Worm (Caenorhabditis elegans): ENCODE data around the gene C42D4.18.

The C42D4.18 gene

DNA sequence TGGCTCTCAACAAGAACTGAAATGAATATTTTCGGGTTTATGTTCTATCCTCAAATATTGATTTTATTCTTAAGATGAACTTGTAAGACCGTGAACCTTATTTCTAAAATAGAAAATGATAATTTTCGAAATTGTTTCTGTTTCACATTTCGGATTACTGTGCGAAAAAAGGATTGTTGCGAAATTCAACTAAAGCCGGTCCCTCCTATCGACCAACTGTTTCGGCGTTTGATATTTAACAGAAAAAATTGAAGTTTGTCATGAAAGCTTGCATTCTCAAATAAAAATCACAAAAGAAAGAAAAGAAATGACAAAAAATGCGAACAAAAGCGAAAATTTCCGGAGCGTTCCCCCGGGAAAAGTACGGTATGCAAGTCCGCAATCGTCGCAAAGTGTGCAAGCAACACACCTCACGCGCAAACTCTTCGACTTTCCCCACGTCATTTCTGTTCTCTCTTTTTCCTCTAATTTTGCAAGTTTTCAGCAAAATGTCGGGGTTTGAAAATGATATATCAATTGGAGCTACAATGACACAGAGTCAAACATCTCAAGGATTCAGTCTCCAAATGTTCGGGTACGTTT lies 17.5 kb upstream of the C42D4.18 start, which contains the start of gene C34D4.4:
TSS of gene C34D4.4 (plus strand) at position 342 of the 582 bp plus-strand sequence.
- TF ChIP-seq hmg-4 (GFP tag; optimal IDR thresholded peaks at IDR 0.05): peak; percentile 14
- TF ChIP-seq B0310.2 (tag; optimal IDR thresholded peaks at IDR 0.05): no peak

DNA sequence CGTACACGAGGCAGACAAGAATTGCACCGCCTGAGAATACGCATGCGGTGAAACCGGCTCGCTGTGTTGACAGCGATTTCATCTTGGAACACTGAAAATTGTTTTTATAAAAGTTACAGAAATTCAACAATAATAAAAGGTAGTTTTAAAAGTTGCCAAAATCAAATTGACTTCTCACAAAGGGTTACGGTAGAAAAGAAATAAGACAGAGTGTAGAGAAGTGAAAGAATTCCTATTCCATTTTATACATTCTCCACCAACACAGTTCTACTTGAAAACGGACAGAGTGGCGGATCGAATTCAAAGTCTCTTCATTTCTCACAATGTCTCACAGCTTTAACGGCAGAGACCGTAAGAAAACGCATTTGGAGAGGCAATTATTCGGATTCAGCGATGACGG lies 14.2 kb upstream of the C42D4.18 start, which contains the start of gene col-113:
TSS of gene col-113 (minus strand) at position 101 of the 400 bp plus-strand sequence.
- no peak for TF ChIP-seq aly-1 (tag; optimal IDR thresholded peaks at IDR 0.05)
- TF ChIP-seq tbx-11 (GFP tag; IDR thresholded peaks at IDR 0.05): no peak
- no peak for TF ChIP-seq ama-1 (optimal IDR thresholded peaks at IDR 0.05)
- TF ChIP-seq hnd-1 (tag; optimal IDR thresholded peaks at IDR 0.05): no peak
- no peak for TF ChIP-seq sea-1 (GFP tag; conservative IDR thresholded peaks at IDR 0.05)
- no peak for TF ChIP-seq tbx-37 (GFP tag; conservative IDR thresholded peaks at IDR 0.05)
- TF ChIP-seq B0310.2 (tag; optimal IDR thresholded peaks at IDR 0.05): no peak
- no peak for TF ChIP-seq ceh-36 (tag; optimal IDR thresholded peaks at IDR 0.05)
- TF ChIP-seq hmbx-1 (tag; optimal IDR thresholded peaks at IDR 0.05): no peak
- TF ChIP-seq ceh-13 (GFP tag; optimal IDR thresholded peaks at IDR 0.05): no peak
- TF ChIP-seq pes-1 (GFP tag; IDR thresholded peaks at IDR 0.05): no peak
- no peak for TF ChIP-seq flt-1 (GFP tag; IDR thresholded peaks at IDR 0.05)
- TF ChIP-seq scrt-1 (GFP tag; IDR thresholded peaks at IDR 0.05): no peak
- no peak for TF ChIP-seq tra-4 (tag; optimal IDR thresholded peaks at IDR 0.05)
- no peak for TF ChIP-seq F13C5.2 (tag; optimal IDR thresholded peaks at IDR 0.05)
- TF ChIP-seq hmg-4 (GFP tag; optimal IDR thresholded peaks at IDR 0.05): no peak

DNA sequence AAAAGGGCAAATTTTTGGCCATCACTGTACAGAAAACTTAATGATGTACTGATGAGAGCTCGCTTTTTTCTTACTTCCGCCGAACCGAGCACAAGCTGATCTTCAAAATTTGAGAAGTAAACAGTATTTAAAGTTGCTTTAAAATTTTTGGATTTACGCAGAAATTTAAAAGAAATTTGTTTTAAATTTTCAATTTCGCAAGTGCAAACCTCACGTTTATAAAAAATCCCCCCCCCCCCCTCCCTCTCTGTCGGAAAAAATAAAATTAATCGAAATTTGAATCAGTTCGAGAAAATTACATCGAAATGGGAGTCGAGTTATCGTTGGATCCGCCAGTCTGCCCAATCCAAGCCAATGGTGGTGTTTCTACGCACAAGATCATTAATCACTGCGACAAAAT lies 13.2 kb upstream of the C42D4.18 start, which contains the start of gene C34D4.3:
TSS of gene C34D4.3 (plus strand) at position 301 of the 400 bp plus-strand sequence.
- TF ChIP-seq scrt-1 (GFP tag; IDR thresholded peaks at IDR 0.05): no peak
- TF ChIP-seq flt-1 (GFP tag; IDR thresholded peaks at IDR 0.05): no peak
- no peak for TF ChIP-seq aly-1 (tag; optimal IDR thresholded peaks at IDR 0.05)
- TF ChIP-seq pes-1 (GFP tag; IDR thresholded peaks at IDR 0.05): no peak
- TF ChIP-seq tbx-11 (GFP tag; IDR thresholded peaks at IDR 0.05): no peak
- TF ChIP-seq ets-7 (tag; optimal IDR thresholded peaks at IDR 0.05): no peak

DNA sequence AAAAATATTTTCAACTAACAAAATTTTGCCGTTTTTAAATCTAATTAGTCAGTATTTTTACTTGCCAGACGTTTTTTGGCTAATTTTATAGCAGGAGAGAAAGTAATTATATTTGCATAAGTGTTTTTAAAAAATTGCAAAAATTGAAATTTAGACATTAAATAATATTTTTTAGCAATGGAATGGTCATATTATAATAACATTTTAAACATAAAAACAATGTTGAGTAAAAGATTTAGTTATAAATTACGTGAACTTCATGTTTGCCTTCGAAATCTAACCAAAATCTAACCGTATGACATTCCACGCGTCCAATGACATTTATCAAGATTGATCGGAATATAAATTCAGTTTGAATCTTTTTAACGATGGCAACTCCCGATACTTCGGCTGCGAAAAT lies 12.2 kb upstream of the C42D4.18 start, which contains the start of gene C34D4.2:
TSS of gene C34D4.2 (plus strand) at position 301 of the 400 bp plus-strand sequence.
- no peak for TF ChIP-seq ceh-36 (tag; optimal IDR thresholded peaks at IDR 0.05)
- no peak for TF ChIP-seq tra-4 (tag; optimal IDR thresholded peaks at IDR 0.05)
- TF ChIP-seq tbx-11 (GFP tag; IDR thresholded peaks at IDR 0.05): no peak
- TF ChIP-seq hmg-4 (GFP tag; optimal IDR thresholded peaks at IDR 0.05): no peak
- no peak for TF ChIP-seq scrt-1 (GFP tag; IDR thresholded peaks at IDR 0.05)
- no peak for TF ChIP-seq ceh-13 (GFP tag; optimal IDR thresholded peaks at IDR 0.05)
- TF ChIP-seq tbx-37 (GFP tag; conservative IDR thresholded peaks at IDR 0.05): no peak
- TF ChIP-seq ets-7 (tag; optimal IDR thresholded peaks at IDR 0.05): no peak
- TF ChIP-seq hmbx-1 (tag; optimal IDR thresholded peaks at IDR 0.05): no peak
- no peak for TF ChIP-seq ama-1 (optimal IDR thresholded peaks at IDR 0.05)
- no peak for TF ChIP-seq sea-1 (GFP tag; conservative IDR thresholded peaks at IDR 0.05)
- TF ChIP-seq aly-1 (tag; optimal IDR thresholded peaks at IDR 0.05): no peak
- no peak for TF ChIP-seq pes-1 (GFP tag; IDR thresholded peaks at IDR 0.05)
- TF ChIP-seq flt-1 (GFP tag; IDR thresholded peaks at IDR 0.05): no peak
- no peak for TF ChIP-seq hnd-1 (tag; optimal IDR thresholded peaks at IDR 0.05)

DNA sequence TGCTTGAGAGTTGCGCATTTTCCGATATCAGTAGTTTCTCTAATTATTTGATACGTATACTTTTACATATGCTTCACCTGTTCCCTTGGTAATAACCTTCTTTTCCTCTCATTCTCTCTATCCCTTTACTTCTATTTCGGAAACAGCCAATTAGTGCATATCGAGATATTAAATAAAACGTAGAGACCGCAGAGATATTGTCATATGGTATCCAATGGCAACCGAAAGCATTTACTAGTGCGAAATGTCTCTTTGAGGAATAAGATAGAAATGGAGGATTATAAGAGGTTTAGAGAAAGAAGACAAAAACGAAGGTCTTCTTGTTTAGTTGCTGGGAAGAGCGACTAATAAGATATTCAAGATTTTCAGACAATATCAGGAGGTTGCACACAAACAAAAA lies 10.2 kb upstream of the C42D4.18 start, which contains the start of gene maph-9:
TSS of gene maph-9 (plus strand) at position 273 of the 400 bp plus-strand sequence.
- TF ChIP-seq pes-1 (GFP tag; IDR thresholded peaks at IDR 0.05) (no peak), hnd-1 (tag; optimal IDR thresholded peaks at IDR 0.05) (no peak), tbx-37 (GFP tag; conservative IDR thresholded peaks at IDR 0.05) (no peak), B0310.2 (tag; optimal IDR thresholded peaks at IDR 0.05) (no peak), ets-7 (tag; optimal IDR thresholded peaks at IDR 0.05) (no peak)

DNA sequence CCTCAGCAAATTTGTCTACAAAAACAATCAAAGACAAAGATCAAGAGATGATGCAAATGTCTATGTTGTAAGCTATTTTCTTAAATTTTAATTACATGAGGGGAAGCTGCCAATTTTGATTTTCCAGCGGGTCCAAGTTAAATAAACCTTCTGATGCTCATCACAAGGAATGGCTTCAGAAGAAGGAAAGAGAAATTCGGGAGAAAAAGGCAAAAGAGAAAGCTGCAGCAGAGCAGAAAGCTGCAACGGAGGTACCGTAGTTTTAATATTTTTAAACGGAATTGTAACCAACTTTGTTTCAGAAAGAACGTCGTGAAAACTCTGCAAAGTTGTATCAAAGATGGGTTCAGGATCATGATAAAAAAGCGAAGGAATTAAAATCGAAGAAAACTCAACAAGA lies 8.4 kb upstream of the C42D4.18 start:
- TF ChIP-seq tbx-37 (GFP tag; conservative IDR thresholded peaks at IDR 0.05) (no peak), aly-1 (tag; optimal IDR thresholded peaks at IDR 0.05) (no peak), pes-1 (GFP tag; IDR thresholded peaks at IDR 0.05) (no peak), ama-1 (optimal IDR thresholded peaks at IDR 0.05) (no peak), ceh-36 (tag; optimal IDR thresholded peaks at IDR 0.05) (no peak), flt-1 (GFP tag; IDR thresholded peaks at IDR 0.05) (no peak), hnd-1 (tag; optimal IDR thresholded peaks at IDR 0.05) (no peak), tra-4 (tag; optimal IDR thresholded peaks at IDR 0.05) (no peak), F13C5.2 (tag; optimal IDR thresholded peaks at IDR 0.05) (no peak), tbx-11 (GFP tag; IDR thresholded peaks at IDR 0.05) (no peak), ets-7 (tag; optimal IDR thresholded peaks at IDR 0.05) (no peak), ceh-13 (GFP tag; optimal IDR thresholded peaks at IDR 0.05) (no peak), B0310.2 (tag; optimal IDR thresholded peaks at IDR 0.05) (no peak), hmg-4 (GFP tag; optimal IDR thresholded peaks at IDR 0.05) (no peak), sea-1 (GFP tag; conservative IDR thresholded peaks at IDR 0.05) (no peak), hmbx-1 (tag; optimal IDR thresholded peaks at IDR 0.05) (no peak), scrt-1 (GFP tag; IDR thresholded peaks at IDR 0.05) (no peak)

DNA sequence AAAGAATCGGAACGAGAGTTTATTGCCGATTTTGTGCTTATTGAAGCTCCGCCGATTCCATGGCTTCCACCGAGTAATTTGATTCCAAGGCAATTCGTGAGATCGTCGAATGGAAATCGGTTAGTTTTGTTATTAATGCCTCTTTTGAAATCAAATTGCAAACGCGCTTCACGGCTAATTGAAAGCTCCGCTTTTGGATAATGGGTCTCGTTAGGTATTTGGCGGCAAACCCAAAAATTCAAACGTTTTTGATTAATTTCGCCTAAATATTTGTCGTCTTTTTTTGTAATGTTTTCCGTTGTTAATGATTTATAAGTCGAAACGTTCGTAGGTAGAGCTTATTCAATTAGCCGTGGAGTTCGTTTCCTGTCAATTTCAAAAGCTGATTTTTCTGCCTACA lies 7.0 kb upstream of the C42D4.18 start:
- no peak for TF ChIP-seq B0310.2 (tag; optimal IDR thresholded peaks at IDR 0.05)
- TF ChIP-seq pes-1 (GFP tag; IDR thresholded peaks at IDR 0.05): no peak
- no peak for TF ChIP-seq tbx-37 (GFP tag; conservative IDR thresholded peaks at IDR 0.05)
- TF ChIP-seq F13C5.2 (tag; optimal IDR thresholded peaks at IDR 0.05): no peak
- no peak for TF ChIP-seq ets-7 (tag; optimal IDR thresholded peaks at IDR 0.05)
- no peak for TF ChIP-seq hmg-4 (GFP tag; optimal IDR thresholded peaks at IDR 0.05)
- no peak for TF ChIP-seq hnd-1 (tag; optimal IDR thresholded peaks at IDR 0.05)
- no peak for TF ChIP-seq ama-1 (optimal IDR thresholded peaks at IDR 0.05)
- TF ChIP-seq sea-1 (GFP tag; conservative IDR thresholded peaks at IDR 0.05): no peak
- no peak for TF ChIP-seq scrt-1 (GFP tag; IDR thresholded peaks at IDR 0.05)
- TF ChIP-seq flt-1 (GFP tag; IDR thresholded peaks at IDR 0.05): no peak
- no peak for TF ChIP-seq tra-4 (tag; optimal IDR thresholded peaks at IDR 0.05)
- TF ChIP-seq aly-1 (tag; optimal IDR thresholded peaks at IDR 0.05): no peak
- no peak for TF ChIP-seq hmbx-1 (tag; optimal IDR thresholded peaks at IDR 0.05)
- no peak for TF ChIP-seq ceh-13 (GFP tag; optimal IDR thresholded peaks at IDR 0.05)
- no peak for TF ChIP-seq tbx-11 (GFP tag; IDR thresholded peaks at IDR 0.05)
- no peak for TF ChIP-seq ceh-36 (tag; optimal IDR thresholded peaks at IDR 0.05)
